Fruit fly (Drosophila melanogaster) whole organism, pupa: ENCODE results near the gene CG14200.

ENCODE experiments used
- CG10348 ChIP-seq: fragments of 200-800 bp; sonication (Bioruptor generic); IDR thresholded peaks from 2 replicates; pipeline ENCODE4 v1.3.6; 2022; ENCODE audit warnings: missing biosample characterization, missing genetic modification characterization
- CG12605 ChIP-seq: fragments of 200-800 bp; sonication (Bioruptor generic); IDR thresholded peaks from 2 replicates; pipeline ENCODE4 v1.3.6; 2022; ENCODE audit warnings: missing biosample characterization, missing genetic modification characterization
- CG13204 ChIP-seq: fragments of 200-800 bp; sonication (Bioruptor generic); optimal IDR thresholded peaks from 2 replicates; lab custom pipeline; 2018; ENCODE audit warnings: missing biosample characterization, mild to moderate bottlenecking, missing genetic modification characterization, moderate library complexity
- CG14655 ChIP-seq: fragments of 200-800 bp; sonication (Bioruptor generic); optimal IDR thresholded peaks from 3 replicates; lab custom pipeline; 2017; ENCODE audit warnings: mild to moderate bottlenecking, missing biosample characterization, missing genetic modification reagents, missing genetic modification characterization
- CG15710 ChIP-seq: fragments of 200-800 bp; sonication (Bioruptor generic); optimal IDR thresholded peaks from 2 replicates; lab custom pipeline; 2018; ENCODE audit warnings: missing biosample characterization, mild to moderate bottlenecking, missing genetic modification characterization, moderate library complexity
- CG17806 ChIP-seq: fragments of 200-800 bp; sonication (Bioruptor generic); optimal IDR thresholded peaks from 2 replicates; lab custom pipeline; 2018; ENCODE audit warnings: missing biosample characterization, mild to moderate bottlenecking, missing genetic modification characterization, moderate library complexity
- CG32121 ChIP-seq: fragments of 200-800 bp; sonication (Bioruptor generic); IDR thresholded peaks from 2 replicates; pipeline ENCODE4 v1.3.6; 2022; ENCODE audit warnings: missing biosample characterization, missing genetic modification characterization
- CG34367 ChIP-seq: fragments of 200-800 bp; sonication (Bioruptor generic); optimal IDR thresholded peaks from 2 replicates; lab custom pipeline; 2018; ENCODE audit warnings: missing biosample characterization, mild to moderate bottlenecking, missing genetic modification characterization
- CG4496 ChIP-seq: fragments of 200-800 bp; sonication (Bioruptor generic); IDR thresholded peaks from 3 replicates; pipeline ENCODE4 v1.3.6; 2022; ENCODE audit warnings: missing biosample characterization, missing genetic modification characterization
- CG8159 ChIP-seq: fragments of 200-800 bp; sonication (Bioruptor generic); optimal IDR thresholded peaks from 3 replicates; lab custom pipeline; 2018; ENCODE audit warnings: missing biosample characterization, mild to moderate bottlenecking, missing genetic modification characterization, moderate library complexity
- CG8301 ChIP-seq: fragments of 200-800 bp; sonication (Bioruptor generic); optimal IDR thresholded peaks from 2 replicates; lab custom pipeline; 2018; ENCODE audit warnings: missing biosample characterization, mild to moderate bottlenecking, missing genetic modification characterization
- CG9948 ChIP-seq: fragments of 200-800 bp; sonication (Bioruptor generic); optimal IDR thresholded peaks from 2 replicates; lab custom pipeline; 2018; ENCODE audit warnings: missing biosample characterization, mild to moderate bottlenecking, missing genetic modification characterization, moderate library complexity
- EcR ChIP-seq: fragments of 200-800 bp; sonication (Bioruptor generic); optimal IDR thresholded peaks from 3 replicates; lab custom pipeline; 2019; ENCODE audit warnings: missing biosample characterization, missing genetic modification characterization, mild to moderate bottlenecking, moderate library complexity, missing genetic modification reagents
- Ets98B ChIP-seq: fragments of 200-800 bp; sonication (Bioruptor generic); IDR thresholded peaks from 2 replicates; pipeline ENCODE4 v1.3.6; 2022; ENCODE audit warnings: missing biosample characterization, missing genetic modification characterization
- Pif1A ChIP-seq: fragments of 200-800 bp; sonication (Bioruptor generic); optimal IDR thresholded peaks from 3 replicates; lab custom pipeline; 2016; ENCODE audit warnings: missing biosample characterization, missing genetic modification characterization
- Pif1B ChIP-seq: fragments of 200-800 bp; sonication (Bioruptor generic); optimal IDR thresholded peaks from 3 replicates; lab custom pipeline; 2016; ENCODE audit warnings: missing biosample characterization, missing genetic modification characterization
- Snoo ChIP-seq: fragments of 200-800 bp; sonication (Bioruptor generic); optimal IDR thresholded peaks from 3 replicates; lab custom pipeline; 2017; ENCODE audit warnings: missing biosample characterization, mild to moderate bottlenecking, missing genetic modification characterization, inconsistent platforms
- fd96Ca ChIP-seq: fragments of 200-800 bp; sonication (Bioruptor generic); IDR thresholded peaks from 3 replicates; pipeline ENCODE4 v1.3.6; 2022; ENCODE audit warnings: missing biosample characterization, missing genetic modification characterization
- gl ChIP-seq: fragments of 200-800 bp; sonication (Bioruptor generic); optimal IDR thresholded peaks from 2 replicates; lab custom pipeline; 2018; ENCODE audit warnings: missing biosample characterization, mild to moderate bottlenecking, missing genetic modification characterization
- rn ChIP-seq: fragments of 200-800 bp; sonication (Bioruptor generic); IDR thresholded peaks from 2 replicates; pipeline ENCODE4 v1.3.6; 2022; ENCODE audit warnings: missing biosample characterization, missing genetic modification characterization

CG14200 gene

dm6 chrX:19547382-19547781 lies 52.1 kb downstream of the CG14200 start, which contains the start of gene CG32532:
TSS of gene CG32532 (minus strand) at chrX:19547482.
- TF ChIP-seq CG8301 (tag; lab: Kevin White, UChicago) (no peak), fd96Ca (no peak), CG8159 (tag; lab: Kevin White, UChicago) (no peak), Snoo (tag; lab: Kevin White, UChicago) (no peak), CG17806 (tag; lab: Kevin White, UChicago) (no peak), CG34367 (tag; lab: Kevin White, UChicago) (no peak)

- TF ChIP-seq CG13204 (GFP tag; lab: Kevin White, UChicago) (no peak), CG8301 (tag; lab: Kevin White, UChicago) (no peak), CG14655 (GFP tag; lab: Kevin White, UChicago) (no peak), CG9948 (tag; lab: Kevin White, UChicago) (no peak), Ets98B (GFP tag; lab: Robert Waterston, UW) (no peak), Snoo (tag; lab: Kevin White, UChicago) (no peak), Pif1A (GFP tag; lab: Kevin White, UChicago) (no peak), CG32121 (GFP tag; lab: Robert Waterston, UW) (no peak), rn (GFP tag; lab: Robert Waterston, UW) (no peak), Pif1B (GFP tag; lab: Kevin White, UChicago) (no peak), CG34367 (tag; lab: Kevin White, UChicago) (no peak)
- TF ChIP-seq, all 21 proteins: peak for 0
Measured at dm6 chrX:19548438-19548837, 53.1 kb downstream of the CG14200 start.

dm6 chrX:19549570-19549969 lies 54.3 kb downstream of the CG14200 start:
- TF ChIP-seq Pif1A (GFP tag; lab: Kevin White, UChicago) = no peak
- no peak for TF ChIP-seq rn (GFP tag; lab: Robert Waterston, UW)
- TF ChIP-seq gl (tag; lab: Kevin White, UChicago) = no peak
- no peak for TF ChIP-seq CG12605
- no peak for TF ChIP-seq CG13204 (GFP tag; lab: Kevin White, UChicago)
- no peak for TF ChIP-seq EcR (GFP tag; lab: Kevin White, UChicago)
- TF ChIP-seq, all 21 proteins: peak for 0

- TF ChIP-seq Pif1B (GFP tag; lab: Kevin White, UChicago) (no peak), CG9948 (tag; lab: Kevin White, UChicago) (peak; percentile 65), CG34367 (tag; lab: Kevin White, UChicago) (peak; percentile 39), gl (tag; lab: Kevin White, UChicago) (no peak), CG4496 (no peak; the same call in 2 of the 3 replicates), CG13204 (GFP tag; lab: Kevin White, UChicago) (no peak), CG8159 (tag; lab: Kevin White, UChicago) (no peak), CG10348 (GFP tag; lab: Robert Waterston, UW) (peak; percentile 14; the same call in 1 of the 2 replicates), CG32121 (GFP tag; lab: Robert Waterston, UW) (peak; percentile 40), CG17806 (tag; lab: Kevin White, UChicago) (peak; percentile 56), CG14655 (GFP tag; lab: Kevin White, UChicago) (no peak), Pif1A (GFP tag; lab: Kevin White, UChicago) (no peak), EcR (GFP tag; lab: Kevin White, UChicago) (no peak), fd96Ca (0 out of 3 replicates have a peak, but pooled peaks have one; percentile 48), CG12605 (peak; percentile 49; the same call in 1 of the 2 replicates), CG15710 (peak; percentile 58)
Measured at dm6 chrX:19565714-19566316, 70.5 kb downstream of the CG14200 start, which contains the start of the genes Grip84 and car. TSS of gene Grip84 (minus strand) at chrX:19565764. TSS of gene car (plus strand) at chrX:19566019.
